Fruit fly (Drosophila melanogaster) whole organism, embryonic: ENCODE data around the gene SpdS.

Experiments used
- CG3995 ChIP-seq: fragments of 200-800 bp; sonication (Bioruptor generic); optimal IDR thresholded peaks from 3 replicates; lab custom pipeline; 2016; ENCODE audit warnings: missing biosample characterization, missing genetic modification characterization
- CrebB ChIP-seq: fragments of 200-800 bp; sonication (Bioruptor generic); optimal IDR thresholded peaks from 3 replicates; lab custom pipeline; 2018; ENCODE audit warnings: missing biosample characterization, mild to moderate bottlenecking, missing genetic modification characterization
- Mad ChIP-seq: fragments of 200-800 bp; sonication (Bioruptor generic); optimal IDR thresholded peaks from 2 replicates; lab custom pipeline; 2016; ENCODE audit warnings: missing biosample characterization, missing genetic modification characterization
- chm ChIP-seq: fragments of 200-800 bp; sonication (Bioruptor generic); IDR thresholded peaks from 2 replicates; pipeline ENCODE4 v1.3.6; 2022; ENCODE audit warnings: missing biosample characterization, missing genetic modification characterization

DNA sequence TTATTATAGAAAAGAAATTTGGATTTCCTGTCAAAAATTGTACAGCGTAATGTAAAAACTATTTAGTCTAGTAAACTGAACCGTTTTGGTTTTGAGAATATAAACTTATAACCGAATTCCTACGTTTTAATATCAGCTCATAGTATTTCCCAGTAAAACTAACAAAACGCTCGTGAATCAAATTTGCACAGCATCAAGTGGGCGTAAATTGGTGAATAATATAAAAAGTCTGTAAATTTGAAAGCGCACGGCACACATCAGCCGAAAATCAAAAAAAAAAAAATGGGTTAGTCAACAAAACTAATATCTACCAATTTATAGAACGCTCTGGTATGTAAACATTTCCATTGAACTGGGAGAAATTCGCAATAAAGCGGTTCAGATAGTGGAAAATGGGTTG, 6.4 kb downstream of the SpdS start, which contains the start of gene Dh44:
- no peak for TF ChIP-seq CrebB (tag; lab: Kevin White, UChicago)
- TF ChIP-seq Mad: no peak
- TF ChIP-seq chm: no peak
- TF ChIP-seq CG3995 (GFP tag; lab: Kevin White, UChicago): no peak
